Worm (Caenorhabditis elegans) whole organism, L1 larva: ENCODE results near the gene D1079.1.

ENCODE experiments used
- C16A3.4 ChIP-seq: fragments of 150-350 bp; optimal IDR thresholded peaks from 2 replicates; lab custom pipeline; 2014; ENCODE audit warnings: missing biosample characterization, missing genetic modification characterization
- Y116A8C.19 ChIP-seq: sonication (generic microtip); optimal IDR thresholded peaks from 2 replicates; lab custom pipeline; 2016; ENCODE audit warnings: missing compliant biosample characterization, missing genetic modification characterization, borderline replicate concordance
- alr-1 ChIP-seq: fragments of 200-800 bp; sonication (Bioruptor generic); optimal IDR thresholded peaks from 2 replicates; lab custom pipeline; 2018; ENCODE audit warnings: borderline replicate concordance, mild to moderate bottlenecking, missing genetic modification characterization, missing compliant biosample characterization
- aly-2 ChIP-seq: fragments of 150-350 bp; optimal IDR thresholded peaks from 2 replicates; lab custom pipeline; 2014; ENCODE audit warnings: missing biosample characterization, missing genetic modification characterization
- ceh-63 ChIP-seq: fragments of 200-800 bp; sonication (Bioruptor generic); optimal IDR thresholded peaks from 2 replicates; lab custom pipeline; 2018; ENCODE audit warnings: mild to moderate bottlenecking, missing genetic modification characterization, missing compliant biosample characterization
- ceh-82 ChIP-seq, 3 experiments: fragments of 150-350 bp in 1 of 3; sonication (generic microtip) in 2 of 3; optimal IDR thresholded peaks; 2 replicates each; lab custom pipeline; 2014 to 2017; ENCODE audit warnings: missing biosample characterization in 3 of 3, missing genetic modification characterization in 3 of 3
- ceh-88 ChIP-seq: fragments of 200-800 bp; sonication (Bioruptor generic); IDR thresholded peaks from 2 replicates; pipeline ENCODE4 v1.3.6; 2022; ENCODE audit warnings: missing genetic modification characterization, missing compliant biosample characterization
- ceh-90 ChIP-seq: sonication (generic microtip); optimal IDR thresholded peaks from 2 replicates; lab custom pipeline; 2016; ENCODE audit warnings: missing genetic modification characterization, missing compliant biosample characterization
- egl-13 ChIP-seq: sonication (generic microtip); optimal IDR thresholded peaks from 2 replicates; lab custom pipeline; 2016; ENCODE audit warnings: missing genotype, missing genetic modification reagents, missing genetic modification characterization, missing compliant biosample characterization
- ets-5 ChIP-seq: fragments of 200-800 bp; sonication (Bioruptor generic); IDR thresholded peaks from 2 replicates; pipeline ENCODE4 v1.3.6; 2022; ENCODE audit warnings: missing genetic modification characterization, missing compliant biosample characterization
- fkh-10 ChIP-seq: sonication (generic microtip); optimal IDR thresholded peaks from 2 replicates; lab custom pipeline; 2017; ENCODE audit warnings: missing biosample characterization, missing genetic modification reagents, missing genetic modification characterization
- fkh-8 ChIP-seq: sonication (generic microtip); optimal IDR thresholded peaks from 2 replicates; lab custom pipeline; 2016; ENCODE audit warnings: mild to moderate bottlenecking, missing genetic modification characterization, missing compliant biosample characterization
- fos-1 ChIP-seq: fragments of 150-350 bp; optimal IDR thresholded peaks from 2 replicates; lab custom pipeline; 2014; ENCODE audit warnings: missing biosample characterization, missing genetic modification characterization
- grh-1 ChIP-seq: fragments of 200-800 bp; sonication (Bioruptor generic); IDR thresholded peaks from 2 replicates; pipeline ENCODE4 v1.3.6; 2022; ENCODE audit warnings: missing genetic modification reagents, missing genetic modification characterization, missing compliant biosample characterization
- hlh-17 ChIP-seq: fragments of 200-800 bp; sonication (Bioruptor generic); optimal IDR thresholded peaks from 2 replicates; lab custom pipeline; 2018; ENCODE audit warnings: missing genetic modification characterization, mild to moderate bottlenecking, missing compliant biosample characterization, moderate library complexity, borderline replicate concordance
- irx-1 ChIP-seq: sonication (generic microtip); optimal IDR thresholded peaks from 2 replicates; lab custom pipeline; 2016; ENCODE audit warnings: missing genetic modification characterization, missing compliant biosample characterization
- isw-1 ChIP-seq: fragments of 200-800 bp; sonication (Bioruptor generic); IDR thresholded peaks from 2 replicates; pipeline ENCODE4 v1.3.6; 2022; ENCODE audit warnings: missing genetic modification characterization, missing compliant biosample characterization
- lin-13 ChIP-seq: fragments of 150-350 bp; optimal IDR thresholded peaks from 2 replicates; lab custom pipeline; 2014; ENCODE audit warnings: missing biosample characterization, missing genetic modification reagents, missing genetic modification characterization
- lin-14 ChIP-seq: fragments of 200-800 bp; sonication (Bioruptor generic); optimal IDR thresholded peaks from 2 replicates; lab custom pipeline; 2018; ENCODE audit warnings: mild to moderate bottlenecking, missing genetic modification characterization, moderate library complexity, missing compliant biosample characterization
- lin-35 ChIP-seq, 2 experiments: fragments of 150-350 bp; optimal IDR thresholded peaks; 2 replicates each; lab custom pipeline; 2014; ENCODE audit warnings: missing biosample characterization in 2 of 2, missing genetic modification characterization in 2 of 2, missing genetic modification reagents in 2 of 2
- lin-39 ChIP-seq: fragments of 150-350 bp; optimal IDR thresholded peaks from 2 replicates; lab custom pipeline; 2014; ENCODE audit warnings: missing biosample characterization, missing genetic modification reagents, missing genetic modification characterization
- mab-9 ChIP-seq: fragments of 200-800 bp; sonication (Bioruptor generic); IDR thresholded peaks from 2 replicates; pipeline ENCODE4 v1.3.6; 2022; ENCODE audit warnings: missing genetic modification reagents, missing genetic modification characterization, missing compliant biosample characterization
- mdl-1 ChIP-seq, 2 experiments: fragments of 150-350 bp; optimal IDR thresholded peaks; 2 replicates each; lab custom pipeline; 2014 to 2017; ENCODE audit warnings: missing biosample characterization in 2 of 2, missing genetic modification characterization in 2 of 2, inconsistent platforms in 1 of 2
- mef-2 ChIP-seq: fragments of 150-350 bp; optimal IDR thresholded peaks from 2 replicates; lab custom pipeline; 2014; ENCODE audit warnings: missing biosample characterization, missing genetic modification characterization
- mep-1 ChIP-seq: fragments of 150-350 bp; optimal IDR thresholded peaks from 2 replicates; lab custom pipeline; 2014; ENCODE audit warnings: missing biosample characterization, missing genetic modification characterization
- nhr-11 ChIP-seq: fragments of 150-350 bp; optimal IDR thresholded peaks from 2 replicates; lab custom pipeline; 2014; ENCODE audit warnings: missing biosample characterization, missing genetic modification characterization
- nhr-19 ChIP-seq: fragments of 200-800 bp; sonication (Bioruptor generic); conservative IDR thresholded peaks from 2 replicates; pipeline ENCODE4 v1.3.6; 2022; ENCODE audit warnings: missing genetic modification characterization, missing compliant biosample characterization
- nhr-20 ChIP-seq: sonication (generic microtip); optimal IDR thresholded peaks from 2 replicates; lab custom pipeline; 2016; ENCODE audit warnings: mild to moderate bottlenecking, missing genetic modification characterization, missing compliant biosample characterization
- nhr-237 ChIP-seq: fragments of 150-350 bp; optimal IDR thresholded peaks from 2 replicates; lab custom pipeline; 2014; ENCODE audit warnings: missing biosample characterization, missing genetic modification characterization
- nhr-71 ChIP-seq: sonication (generic microtip); optimal IDR thresholded peaks from 2 replicates; lab custom pipeline; 2016; ENCODE audit warnings: mild to moderate bottlenecking, missing genetic modification characterization, moderate library complexity, missing compliant biosample characterization
- nhr-77 ChIP-seq: fragments of 150-350 bp; optimal IDR thresholded peaks from 2 replicates; lab custom pipeline; 2014; ENCODE audit warnings: missing biosample characterization, missing genetic modification characterization
- nhr-85 ChIP-seq: sonication (generic microtip); peaks from one replicate; lab custom pipeline; 2016; ENCODE audit warnings: missing genetic modification characterization, inconsistent platforms, missing compliant biosample characterization
- pag-3 ChIP-seq: sonication (generic microtip); optimal IDR thresholded peaks from 2 replicates; lab custom pipeline; 2017; ENCODE audit warnings: missing genetic modification characterization, mild to moderate bottlenecking, missing compliant biosample characterization, antibody characterized with exemption, borderline replicate concordance; ENCODE audit not compliant: insufficient read depth
- rnt-1 ChIP-seq: sonication (generic microtip); optimal IDR thresholded peaks from 2 replicates; lab custom pipeline; 2016; ENCODE audit warnings: mild to moderate bottlenecking, missing genetic modification characterization, moderate library complexity, missing compliant biosample characterization
- sox-4 ChIP-seq: sonication (generic microtip); optimal IDR thresholded peaks from 2 replicates; lab custom pipeline; 2016; ENCODE audit warnings: missing genetic modification characterization, missing compliant biosample characterization
- sup-37 ChIP-seq: fragments of 200-800 bp; sonication (Bioruptor generic); optimal IDR thresholded peaks from 2 replicates; lab custom pipeline; 2018; ENCODE audit warnings: mild to moderate bottlenecking, missing genetic modification characterization, missing compliant biosample characterization
- tlp-1 ChIP-seq: fragments of 150-350 bp; optimal IDR thresholded peaks from 2 replicates; lab custom pipeline; 2014; ENCODE audit warnings: missing biosample characterization, missing genetic modification characterization
- unc-30 ChIP-seq: sonication (generic microtip); optimal IDR thresholded peaks from 2 replicates; lab custom pipeline; 2017; ENCODE audit warnings: missing biosample characterization, missing genetic modification characterization
- unc-86 ChIP-seq: sonication (generic microtip); optimal IDR thresholded peaks from 2 replicates; lab custom pipeline; 2016; ENCODE audit warnings: missing genetic modification characterization, missing compliant biosample characterization
- vab-15 ChIP-seq: sonication (generic microtip); optimal IDR thresholded peaks from 2 replicates; lab custom pipeline; 2017; ENCODE audit warnings: missing genotype, mild to moderate bottlenecking, missing genetic modification characterization, missing compliant biosample characterization
- zip-4 ChIP-seq: fragments of 200-800 bp; sonication (Bioruptor generic); optimal IDR thresholded peaks from 2 replicates; lab custom pipeline; 2018; ENCODE audit warnings: mild to moderate bottlenecking, missing genetic modification characterization, moderate library complexity, missing compliant biosample characterization
- ztf-11 ChIP-seq, 2 experiments: sonication (generic microtip); optimal IDR thresholded peaks; 2 replicates each; lab custom pipeline; 2016 to 2017; ENCODE audit warnings: missing genetic modification characterization in 2 of 2, missing biosample characterization in 1 of 2, missing compliant biosample characterization in 1 of 2
- ztf-4 ChIP-seq: fragments of 150-350 bp; optimal IDR thresholded peaks from 2 replicates; lab custom pipeline; 2014; ENCODE audit warnings: missing biosample characterization, missing genetic modification characterization

Gene D1079.1

ce11 chrX:4366231-4366630 lies 36.7 kb upstream of the D1079.1 start, which contains the start of gene R160.3:
R160.3 (minus strand) TSS chrX:4366331.
- TF ChIP-seq sox-4 (tag; lab: Kevin White, UChicago), result no peak
- TF ChIP-seq mdl-1 (tag; optimal IDR thresholded peaks at IDR 0.05; lab: Kevin White, UChicago), result no peak
- TF ChIP-seq pag-3, result no peak
- no peak for TF ChIP-seq lin-13 (GFP tag; lab: Kevin White, UChicago)
- no peak for TF ChIP-seq ztf-11 (tag; optimal IDR thresholded peaks at IDR 0.05; lab: Kevin White, UChicago)
- TF ChIP-seq alr-1 (tag; lab: Kevin White, UChicago), result no peak
- TF ChIP-seq ztf-4 (tag; lab: Kevin White, UChicago), result no peak
- TF ChIP-seq grh-1 (GFP tag; lab: Robert Waterston, UW), result no peak
- no peak for TF ChIP-seq Y116A8C.19 (tag; lab: Kevin White, UChicago)
- TF ChIP-seq ceh-63 (GFP tag; lab: Kevin White, UChicago), result no peak
- no peak for TF ChIP-seq nhr-71 (tag; lab: Kevin White, UChicago)
- no peak for TF ChIP-seq lin-39

- TF ChIP-seq C16A3.4 (tag; lab: Kevin White, UChicago) (no peak), mef-2 (tag; lab: Kevin White, UChicago) (no peak), lin-35 (GFP tag; optimal IDR thresholded peaks at IDR 0.05; lab: Kevin White, UChicago) (no peak), unc-86 (no peak), vab-15 (no peak), ceh-90 (tag; lab: Kevin White, UChicago) (no peak), irx-1 (no peak), aly-2 (tag; lab: Kevin White, UChicago) (no peak), zip-4 (GFP tag; lab: Kevin White, UChicago) (no peak), fos-1 (tag; lab: Kevin White, UChicago) (no peak), Y116A8C.19 (tag; lab: Kevin White, UChicago) (no peak), mep-1 (no peak), ets-5 (GFP tag; lab: Robert Waterston, UW) (no peak), fkh-8 (tag; lab: Kevin White, UChicago) (no peak), isw-1 (GFP tag; lab: Robert Waterston, UW) (no peak), rnt-1 (tag; lab: Kevin White, UChicago) (no peak), egl-13 (tag; lab: Kevin White, UChicago) (no peak), sup-37 (no peak), ztf-11 (tag; optimal IDR thresholded peaks at IDR 0.05; lab: Kevin White, UChicago) (no peak), tlp-1 (tag; lab: Kevin White, UChicago) (no peak)
Observed at ce11 chrX:4367414-4367813, 35.5 kb upstream of the D1079.1 start, which contains the start of gene R160.10. R160.10 (minus strand) TSS chrX:4367514.

DNA sequence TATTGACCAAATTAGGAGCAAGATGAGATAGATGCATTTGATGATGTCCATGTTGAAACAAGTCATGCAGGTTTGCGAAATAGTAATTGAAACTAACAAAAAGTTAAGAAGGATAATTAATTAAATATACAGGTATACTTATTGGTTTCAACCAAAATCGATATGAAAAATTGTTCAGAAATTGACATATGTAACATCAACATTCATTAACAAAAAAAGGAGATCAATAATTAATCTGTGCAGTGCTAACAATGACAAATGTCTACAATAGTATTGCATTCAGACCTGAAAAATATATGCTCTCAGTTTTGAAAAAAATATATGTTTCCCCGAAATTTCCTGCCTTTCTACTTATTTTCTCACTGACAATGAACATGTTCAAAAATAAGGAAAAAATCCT lies 34.2 kb upstream of the D1079.1 start, which contains the start of gene R160.4:
TSS of gene R160.4 (minus strand) at position 101 of the 400 bp plus-strand sequence.
- TF ChIP-seq ceh-88 (GFP tag; lab: Robert Waterston, UW), result no peak
- no peak for TF ChIP-seq lin-14 (GFP tag; lab: Kevin White, UChicago)
- no peak for TF ChIP-seq fkh-8 (tag; lab: Kevin White, UChicago)
- TF ChIP-seq grh-1 (GFP tag; lab: Robert Waterston, UW), result no peak
- TF ChIP-seq nhr-77, result no peak
- TF ChIP-seq hlh-17, result no peak
- no peak for TF ChIP-seq nhr-11 (tag; lab: Kevin White, UChicago)
- TF ChIP-seq sup-37, result no peak
- TF ChIP-seq nhr-85 (tag; lab: Kevin White, UChicago), result no peak
- TF ChIP-seq unc-30, result no peak
- TF ChIP-seq ceh-82 (tag; optimal IDR thresholded peaks at IDR 0.05; lab: Kevin White, UChicago), result no peak
- TF ChIP-seq mef-2 (tag; lab: Kevin White, UChicago), result no peak
- TF ChIP-seq nhr-19 (GFP tag; lab: Robert Waterston, UW), result no peak
- TF ChIP-seq nhr-237, result no peak
- TF ChIP-seq mab-9 (GFP tag; lab: Robert Waterston, UW), result no peak
- no peak for TF ChIP-seq lin-39
- TF ChIP-seq nhr-20 (tag; lab: Kevin White, UChicago), result no peak
- no peak for TF ChIP-seq fkh-10
- TF ChIP-seq C16A3.4 (tag; lab: Kevin White, UChicago), result no peak
